Fruit fly (Drosophila melanogaster): ENCODE data around the gene CG34174.

dm6 chr2L:2168894-2169456 lies 45.1 kb upstream of the CG34174 start:
- no peak for TF ChIP-seq CG16779 (tag; optimal IDR thresholded peaks at IDR 0.05)
- TF ChIP-seq CG4318 (GFP tag; optimal IDR thresholded peaks at IDR 0.05) = no peak
- no peak for TF ChIP-seq Hr39 (GFP tag; optimal IDR thresholded peaks at IDR 0.05)
- no peak for TF ChIP-seq spab (GFP tag; optimal IDR thresholded peaks at IDR 0.05)
- TF ChIP-seq CG8632 (GFP tag; optimal IDR thresholded peaks at IDR 0.05) = no peak
- TF ChIP-seq Sox14 (GFP tag; optimal IDR thresholded peaks at IDR 0.05) = no peak
- TF ChIP-seq OdsH (GFP tag; optimal IDR thresholded peaks at IDR 0.05) = no peak

Measured in whole organism, prepupa.